Worm (Caenorhabditis elegans) whole organism, L1 larva: ENCODE results near the gene bud-31.

Source experiments
- C04F5.9 ChIP-seq: sonication (generic microtip); optimal IDR thresholded peaks from 2 replicates; lab custom pipeline; 2016; ENCODE audit warnings: missing genetic modification characterization, missing compliant biosample characterization
- C16A3.4 ChIP-seq: fragments of 150-350 bp; optimal IDR thresholded peaks from 2 replicates; lab custom pipeline; 2014; ENCODE audit warnings: missing biosample characterization, missing genetic modification characterization
- Y116A8C.19 ChIP-seq: sonication (generic microtip); optimal IDR thresholded peaks from 2 replicates; lab custom pipeline; 2016; ENCODE audit warnings: missing compliant biosample characterization, missing genetic modification characterization, borderline replicate concordance
- alr-1 ChIP-seq: fragments of 200-800 bp; sonication (Bioruptor generic); optimal IDR thresholded peaks from 2 replicates; lab custom pipeline; 2018; ENCODE audit warnings: borderline replicate concordance, mild to moderate bottlenecking, missing genetic modification characterization, missing compliant biosample characterization
- aly-2 ChIP-seq: fragments of 150-350 bp; optimal IDR thresholded peaks from 2 replicates; lab custom pipeline; 2014; ENCODE audit warnings: missing biosample characterization, missing genetic modification characterization
- blmp-1 ChIP-seq: fragments of 150-350 bp; optimal IDR thresholded peaks from 2 replicates; lab custom pipeline; 2014; ENCODE audit warnings: missing biosample characterization, missing genetic modification characterization
- ceh-63 ChIP-seq: fragments of 200-800 bp; sonication (Bioruptor generic); optimal IDR thresholded peaks from 2 replicates; lab custom pipeline; 2018; ENCODE audit warnings: mild to moderate bottlenecking, missing genetic modification characterization, missing compliant biosample characterization
- ceh-82 ChIP-seq, 3 experiments: fragments of 150-350 bp in 1 of 3; sonication (generic microtip) in 2 of 3; optimal IDR thresholded peaks; 2 replicates each; lab custom pipeline; 2014 to 2017; ENCODE audit warnings: missing biosample characterization in 3 of 3, missing genetic modification characterization in 3 of 3
- ceh-90 ChIP-seq: sonication (generic microtip); optimal IDR thresholded peaks from 2 replicates; lab custom pipeline; 2016; ENCODE audit warnings: missing genetic modification characterization, missing compliant biosample characterization
- dpl-1 ChIP-seq, 3 experiments: fragments of 150-350 bp in 2 of 3; sonication (generic microtip) in 1 of 3; optimal IDR thresholded peaks; 2 replicates each; lab custom pipeline; 2014 to 2017; ENCODE audit warnings: missing biosample characterization in 3 of 3, missing genetic modification characterization in 3 of 3, missing genetic modification reagents in 3 of 3
- dsc-1 ChIP-seq: sonication (generic microtip); optimal IDR thresholded peaks from 2 replicates; lab custom pipeline; 2016; ENCODE audit warnings: mild to moderate bottlenecking, missing genetic modification characterization, missing compliant biosample characterization
- efl-1 ChIP-seq, 4 experiments: fragments of 150-350 bp; optimal IDR thresholded peaks in 3 of 4; peaks in 1 of 4; 1 replicate in 1 of 4; 2 replicates in 3 of 4; lab custom pipeline; 2014; ENCODE audit warnings: missing biosample characterization in 2 of 4, missing genetic modification characterization in 2 of 4, missing genetic modification reagents in 2 of 4
- elt-2 ChIP-seq: sonication (generic microtip); optimal IDR thresholded peaks from 2 replicates; lab custom pipeline; 2016; ENCODE audit warnings: missing genetic modification characterization, mild to moderate bottlenecking, inconsistent platforms, missing compliant biosample characterization, missing genetic modification reagents
- elt-3 ChIP-seq, 6 experiments: fragments of 150-350 bp in 1 of 6; sonication (generic microtip); optimal IDR thresholded peaks; 2 replicates each; lab custom pipeline; 2017 to 2018; ENCODE audit warnings: missing biosample characterization in 6 of 6, missing genetic modification characterization in 6 of 6, inconsistent platforms in 1 of 6
- fkh-8 ChIP-seq: sonication (generic microtip); optimal IDR thresholded peaks from 2 replicates; lab custom pipeline; 2016; ENCODE audit warnings: mild to moderate bottlenecking, missing genetic modification characterization, missing compliant biosample characterization
- fos-1 ChIP-seq: fragments of 150-350 bp; optimal IDR thresholded peaks from 2 replicates; lab custom pipeline; 2014; ENCODE audit warnings: missing biosample characterization, missing genetic modification characterization
- grh-1 ChIP-seq: fragments of 200-800 bp; sonication (Bioruptor generic); IDR thresholded peaks from 2 replicates; pipeline ENCODE4 v1.3.6; 2022; ENCODE audit warnings: missing genetic modification reagents, missing genetic modification characterization, missing compliant biosample characterization
- hlh-17 ChIP-seq: fragments of 200-800 bp; sonication (Bioruptor generic); optimal IDR thresholded peaks from 2 replicates; lab custom pipeline; 2018; ENCODE audit warnings: missing genetic modification characterization, mild to moderate bottlenecking, missing compliant biosample characterization, moderate library complexity, borderline replicate concordance
- jun-1 ChIP-seq: fragments of 150-350 bp; optimal IDR thresholded peaks from 2 replicates; lab custom pipeline; 2014; ENCODE audit warnings: missing biosample characterization, missing genetic modification reagents, missing genetic modification characterization
- lin-13 ChIP-seq: fragments of 150-350 bp; optimal IDR thresholded peaks from 2 replicates; lab custom pipeline; 2014; ENCODE audit warnings: missing biosample characterization, missing genetic modification reagents, missing genetic modification characterization
- lin-14 ChIP-seq: fragments of 200-800 bp; sonication (Bioruptor generic); optimal IDR thresholded peaks from 2 replicates; lab custom pipeline; 2018; ENCODE audit warnings: mild to moderate bottlenecking, missing genetic modification characterization, moderate library complexity, missing compliant biosample characterization
- lin-35 ChIP-seq, 2 experiments: fragments of 150-350 bp; optimal IDR thresholded peaks; 2 replicates each; lab custom pipeline; 2014; ENCODE audit warnings: missing biosample characterization in 2 of 2, missing genetic modification characterization in 2 of 2, missing genetic modification reagents in 2 of 2
- lir-3 ChIP-seq: sonication (generic microtip); optimal IDR thresholded peaks from 2 replicates; lab custom pipeline; 2016; ENCODE audit warnings: mild to moderate bottlenecking, missing genetic modification characterization, moderate library complexity, missing compliant biosample characterization; ENCODE audit not compliant: poor library complexity
- lsy-2 ChIP-seq, 2 experiments: fragments of 150-350 bp; optimal IDR thresholded peaks; 2 replicates each; lab custom pipeline; 2014; ENCODE audit warnings: missing biosample characterization in 2 of 2, missing genetic modification characterization in 2 of 2
- mdl-1 ChIP-seq, 2 experiments: fragments of 150-350 bp; optimal IDR thresholded peaks; 2 replicates each; lab custom pipeline; 2014 to 2017; ENCODE audit warnings: missing biosample characterization in 2 of 2, missing genetic modification characterization in 2 of 2, inconsistent platforms in 1 of 2
- mef-2 ChIP-seq: fragments of 150-350 bp; optimal IDR thresholded peaks from 2 replicates; lab custom pipeline; 2014; ENCODE audit warnings: missing biosample characterization, missing genetic modification characterization
- mep-1 ChIP-seq: fragments of 150-350 bp; optimal IDR thresholded peaks from 2 replicates; lab custom pipeline; 2014; ENCODE audit warnings: missing biosample characterization, missing genetic modification characterization
- nhr-19 ChIP-seq: fragments of 200-800 bp; sonication (Bioruptor generic); conservative IDR thresholded peaks from 2 replicates; pipeline ENCODE4 v1.3.6; 2022; ENCODE audit warnings: missing genetic modification characterization, missing compliant biosample characterization
- nhr-20 ChIP-seq: sonication (generic microtip); optimal IDR thresholded peaks from 2 replicates; lab custom pipeline; 2016; ENCODE audit warnings: mild to moderate bottlenecking, missing genetic modification characterization, missing compliant biosample characterization
- nhr-237 ChIP-seq: fragments of 150-350 bp; optimal IDR thresholded peaks from 2 replicates; lab custom pipeline; 2014; ENCODE audit warnings: missing biosample characterization, missing genetic modification characterization
- nhr-47 ChIP-seq: sonication (generic microtip); optimal IDR thresholded peaks from 2 replicates; lab custom pipeline; 2016; ENCODE audit warnings: mild to moderate bottlenecking, missing genetic modification characterization, moderate library complexity, missing compliant biosample characterization
- nhr-71 ChIP-seq: sonication (generic microtip); optimal IDR thresholded peaks from 2 replicates; lab custom pipeline; 2016; ENCODE audit warnings: mild to moderate bottlenecking, missing genetic modification characterization, moderate library complexity, missing compliant biosample characterization
- nhr-76 ChIP-seq: sonication (generic microtip); optimal IDR thresholded peaks from 2 replicates; lab custom pipeline; 2017; ENCODE audit warnings: missing biosample characterization, missing genetic modification characterization
- nhr-85 ChIP-seq: sonication (generic microtip); peaks from one replicate; lab custom pipeline; 2016; ENCODE audit warnings: missing genetic modification characterization, inconsistent platforms, missing compliant biosample characterization
- nhr-90 ChIP-seq: sonication (generic microtip); optimal IDR thresholded peaks from 2 replicates; lab custom pipeline; 2016; ENCODE audit warnings: mild to moderate bottlenecking, missing genetic modification characterization, missing compliant biosample characterization; ENCODE audit not compliant: poor library complexity
- pag-3 ChIP-seq: sonication (generic microtip); optimal IDR thresholded peaks from 2 replicates; lab custom pipeline; 2017; ENCODE audit warnings: missing genetic modification characterization, mild to moderate bottlenecking, missing compliant biosample characterization, antibody characterized with exemption, borderline replicate concordance; ENCODE audit not compliant: insufficient read depth
- rnt-1 ChIP-seq: sonication (generic microtip); optimal IDR thresholded peaks from 2 replicates; lab custom pipeline; 2016; ENCODE audit warnings: mild to moderate bottlenecking, missing genetic modification characterization, moderate library complexity, missing compliant biosample characterization
- skn-1 ChIP-seq: fragments of 150-350 bp; optimal IDR thresholded peaks from 2 replicates; lab custom pipeline; 2014; ENCODE audit warnings: missing biosample characterization, missing genetic modification characterization
- snu-23 ChIP-seq: sonication (generic microtip); optimal IDR thresholded peaks from 2 replicates; lab custom pipeline; 2016; ENCODE audit warnings: missing genetic modification characterization, missing compliant biosample characterization
- sup-37 ChIP-seq: fragments of 200-800 bp; sonication (Bioruptor generic); optimal IDR thresholded peaks from 2 replicates; lab custom pipeline; 2018; ENCODE audit warnings: mild to moderate bottlenecking, missing genetic modification characterization, missing compliant biosample characterization
- swsn-7 ChIP-seq: sonication (generic microtip); optimal IDR thresholded peaks from 2 replicates; lab custom pipeline; 2016; ENCODE audit warnings: missing genetic modification characterization, missing compliant biosample characterization
- unc-62 ChIP-seq: fragments of 150-350 bp; optimal IDR thresholded peaks from 2 replicates; lab custom pipeline; 2014; ENCODE audit warnings: missing biosample characterization, missing genetic modification reagents, missing genetic modification characterization
- unc-86 ChIP-seq: sonication (generic microtip); optimal IDR thresholded peaks from 2 replicates; lab custom pipeline; 2016; ENCODE audit warnings: missing genetic modification characterization, missing compliant biosample characterization
- xbp-1 ChIP-seq: sonication (generic microtip); optimal IDR thresholded peaks from 2 replicates; lab custom pipeline; 2016; ENCODE audit warnings: missing genetic modification characterization, missing compliant biosample characterization

bud-31 gene

ce11 chrIII:9667591-9668265 lies 28.6 kb downstream of the bud-31 start, which contains the start of gene C07A9.9 (continued):
- peak; percentile 53 to 56 for TF ChIP-seq lin-35 (GFP tag; optimal IDR thresholded peaks at IDR 0.05; lab: Kevin White, UChicago)
- TF ChIP-seq ceh-82 (tag; optimal IDR thresholded peaks at IDR 0.05; lab: Kevin White, UChicago) = peak; percentile 6 to 84 (median 31)
- no peak for TF ChIP-seq pag-3 (tag; lab: Kevin White, UChicago)
- no peak for TF ChIP-seq unc-62 (GFP tag; lab: Kevin White, UChicago)
- peak; percentile 41 for TF ChIP-seq blmp-1 (tag; lab: Kevin White, UChicago)
- TF ChIP-seq jun-1 = peak; percentile 64
- peak; percentile 23 for TF ChIP-seq xbp-1 (tag; lab: Kevin White, UChicago)
- TF ChIP-seq Y116A8C.19 (tag; lab: Kevin White, UChicago) = no peak
- no peak for TF ChIP-seq skn-1
- TF ChIP-seq, all 84 proteins: peak for 42

DNA sequence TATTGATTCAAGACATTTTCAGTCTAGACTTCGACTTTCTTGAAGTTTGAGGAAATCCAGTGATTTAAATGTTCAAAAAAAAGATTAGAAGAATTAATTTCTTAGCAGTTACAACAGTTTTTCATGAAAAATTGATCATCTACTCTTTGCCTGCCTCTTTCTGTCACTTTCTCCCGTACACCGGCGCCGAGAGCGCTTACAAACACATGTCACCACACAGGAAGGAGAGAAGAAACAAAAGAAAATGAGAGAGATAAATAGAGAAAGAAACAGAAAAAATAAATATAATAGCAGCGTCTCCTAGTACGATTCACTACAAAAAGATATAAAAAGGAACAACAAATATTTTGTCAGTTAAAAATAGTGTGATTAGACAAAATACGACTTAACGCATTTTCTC lies 29.6 kb downstream of the bud-31 start:
- TF ChIP-seq fkh-8 = no peak
- TF ChIP-seq nhr-19 (GFP tag; lab: Robert Waterston, UW) = no peak
- no peak for TF ChIP-seq nhr-237 (tag; lab: Kevin White, UChicago)
- TF ChIP-seq dpl-1 (GFP tag; optimal IDR thresholded peaks at IDR 0.05; lab: Kevin White, UChicago) = no peak
- no peak for TF ChIP-seq sup-37 (GFP tag; lab: Kevin White, UChicago)
- no peak for TF ChIP-seq C04F5.9 (tag; lab: Kevin White, UChicago)
- TF ChIP-seq mef-2 (tag; lab: Kevin White, UChicago) = no peak
- no peak for TF ChIP-seq Y116A8C.19 (tag; lab: Kevin White, UChicago)
- no peak for TF ChIP-seq hlh-17 (GFP tag; lab: Kevin White, UChicago)
- no peak for TF ChIP-seq ceh-90 (tag; lab: Kevin White, UChicago)
- no peak for TF ChIP-seq unc-86
- no peak for TF ChIP-seq alr-1 (tag; lab: Kevin White, UChicago)
- no peak for TF ChIP-seq nhr-76 (tag; lab: Kevin White, UChicago)
- TF ChIP-seq ceh-63 (GFP tag; lab: Kevin White, UChicago) = no peak
- TF ChIP-seq elt-3 (tag; optimal IDR thresholded peaks at IDR 0.05; lab: Kevin White, UChicago) = peak in 1 of 6 experiments; percentile 22
- TF ChIP-seq aly-2 (tag; lab: Kevin White, UChicago) = no peak
- TF ChIP-seq snu-23 (GFP tag; lab: Kevin White, UChicago) = peak; percentile 7
- peak; percentile 44 for TF ChIP-seq lin-14 (GFP tag; lab: Kevin White, UChicago)
- TF ChIP-seq nhr-47 = no peak
- TF ChIP-seq efl-1 (optimal IDR thresholded peaks at IDR 0.05; lab: Kevin White, UChicago) = peak in 1 of 2 experiments; percentile 0
- TF ChIP-seq efl-1 (GFP tag; optimal IDR thresholded peaks at IDR 0.05 in 1 of 2; lab: Kevin White, UChicago) = peak in 1 of 2 experiments; percentile 78
- no peak for TF ChIP-seq lir-3 (tag; lab: Kevin White, UChicago)
- TF ChIP-seq lsy-2 (tag; optimal IDR thresholded peaks at IDR 0.05; lab: Kevin White, UChicago) = peak in 1 of 2 experiments; percentile 40
- peak; percentile 22 for TF ChIP-seq rnt-1 (tag; lab: Kevin White, UChicago)
- no peak for TF ChIP-seq nhr-85 (tag; lab: Kevin White, UChicago)
- TF ChIP-seq blmp-1 (tag; lab: Kevin White, UChicago) = peak; percentile 97
- TF ChIP-seq fos-1 (tag; lab: Kevin White, UChicago) = no peak
- peak; percentile 37 for TF ChIP-seq dsc-1
- TF ChIP-seq mdl-1 (tag; optimal IDR thresholded peaks at IDR 0.05; lab: Kevin White, UChicago) = peak in 1 of 2 experiments; percentile 46

- TF ChIP-seq rnt-1 (tag; lab: Kevin White, UChicago) = peak; percentile 32
- TF ChIP-seq nhr-71 (tag; lab: Kevin White, UChicago) = peak; percentile 68
- peak; percentile 14 for TF ChIP-seq xbp-1 (tag; lab: Kevin White, UChicago)
- no peak for TF ChIP-seq swsn-7 (tag; lab: Kevin White, UChicago)
- TF ChIP-seq nhr-85 (tag; lab: Kevin White, UChicago) = peak; percentile 95
- peak; percentile 38 for TF ChIP-seq lin-14 (GFP tag; lab: Kevin White, UChicago)
- TF ChIP-seq lin-35 (GFP tag; optimal IDR thresholded peaks at IDR 0.05; lab: Kevin White, UChicago) = peak in 1 of 2 experiments; percentile 72
- TF ChIP-seq C16A3.4 = no peak
- peak; percentile 41 for TF ChIP-seq elt-2 (tag; lab: Kevin White, UChicago)
- peak; percentile 44 for TF ChIP-seq snu-23 (GFP tag; lab: Kevin White, UChicago)
- peak; percentile 59 for TF ChIP-seq nhr-19 (GFP tag; lab: Robert Waterston, UW)
- peak in 1 of 2 experiments; percentile 54 for TF ChIP-seq lsy-2 (tag; optimal IDR thresholded peaks at IDR 0.05; lab: Kevin White, UChicago)
- peak in 1 of 2 experiments; percentile 56 for TF ChIP-seq mdl-1 (tag; optimal IDR thresholded peaks at IDR 0.05; lab: Kevin White, UChicago)
- peak; percentile 54 for TF ChIP-seq grh-1 (GFP tag; lab: Robert Waterston, UW)
- TF ChIP-seq nhr-90 (tag; lab: Kevin White, UChicago) = peak; percentile 47
- peak; percentile 31 for TF ChIP-seq nhr-47
- peak; percentile 55 for TF ChIP-seq lin-13 (GFP tag; lab: Kevin White, UChicago)
- peak in 1 of 3 experiments; percentile 22 for TF ChIP-seq dpl-1 (GFP tag; optimal IDR thresholded peaks at IDR 0.05; lab: Kevin White, UChicago)
- peak; percentile 46 for TF ChIP-seq mep-1
- no peak for TF ChIP-seq ceh-82 (tag; optimal IDR thresholded peaks at IDR 0.05; lab: Kevin White, UChicago)
- TF ChIP-seq nhr-20 (tag; lab: Kevin White, UChicago) = peak; percentile 76
- TF ChIP-seq elt-3 (tag; optimal IDR thresholded peaks at IDR 0.05; lab: Kevin White, UChicago) = peak in 1 of 6 experiments; percentile 29
These were observed 30.1 kb downstream of the bud-31 start for ce11 chrIII:9666239-9666638.
